Worm (Caenorhabditis elegans): Measurements from ENCODE around the gene C05D11.5.

Gene C05D11.5

ce11 chrIII:6374947-6375415, 36.8 kb downstream of the C05D11.5 start, which contains the start of the genes rps-13 and nfx-1:
Gene rps-13, minus strand, starts transcription at chrIII:6374997.
Gene nfx-1, plus strand, starts transcription at chrIII:6375379.
- TF ChIP-seq elt-2 (tag; optimal IDR thresholded peaks at IDR 0.05) (no peak), unc-30 (tag; optimal IDR thresholded peaks at IDR 0.05) (no peak), ces-1 (GFP tag; optimal IDR thresholded peaks at IDR 0.05) (no peak), jun-1 (tag; optimal IDR thresholded peaks at IDR 0.05) (peak; percentile 62), ceh-82 (tag; optimal IDR thresholded peaks at IDR 0.05) (peak; percentile 66 to 90 (median 79)), egl-13 (tag; optimal IDR thresholded peaks at IDR 0.05) (peak; percentile 33), lin-35 (GFP tag; optimal IDR thresholded peaks at IDR 0.05) (peak; percentile 85 to 91), zip-4 (GFP tag; optimal IDR thresholded peaks at IDR 0.05) (no peak), F16B12.6 (tag; optimal IDR thresholded peaks at IDR 0.05) (peak; percentile 76), efl-1 (optimal IDR thresholded peaks at IDR 0.05) (peak; percentile 83 to 90), efl-1 (GFP tag; optimal IDR thresholded peaks at IDR 0.05 in 1 of 2) (peak; percentile 76 to 97), unc-62 (GFP tag; optimal IDR thresholded peaks at IDR 0.05) (no peak), fkh-4 (tag; optimal IDR thresholded peaks at IDR 0.05; ENCODE audit: borderline replicate concordance) (no peak), lin-13 (GFP tag; optimal IDR thresholded peaks at IDR 0.05) (peak; percentile 86), C16A3.4 (tag; optimal IDR thresholded peaks at IDR 0.05) (no peak), ztf-11 (tag; optimal IDR thresholded peaks at IDR 0.05) (no peak), hlh-17 (GFP tag; optimal IDR thresholded peaks at IDR 0.05; ENCODE audit: borderline replicate concordance) (no peak), fos-1 (tag; optimal IDR thresholded peaks at IDR 0.05) (peak; percentile 80), fkh-8 (tag; optimal IDR thresholded peaks at IDR 0.05) (peak; percentile 62), lin-14 (GFP tag; optimal IDR thresholded peaks at IDR 0.05) (peak; percentile 75), nhr-77 (tag; optimal IDR thresholded peaks at IDR 0.05) (peak; percentile 56), nhr-28 (tag; optimal IDR thresholded peaks at IDR 0.05) (no peak), xbp-1 (tag; optimal IDR thresholded peaks at IDR 0.05) (peak; percentile 71), ama-1 (optimal IDR thresholded peaks at IDR 0.05) (peak; percentile 46), blmp-1 (tag; optimal IDR thresholded peaks at IDR 0.05) (peak; percentile 63), efl-3 (GFP tag; optimal IDR thresholded peaks at IDR 0.05) (no peak), nhr-47 (tag; optimal IDR thresholded peaks at IDR 0.05) (peak; percentile 81), mef-2 (tag; optimal IDR thresholded peaks at IDR 0.05) (no peak), lin-15B (tag; optimal IDR thresholded peaks at IDR 0.05) (peak; percentile 55), pqm-1 (tag; optimal IDR thresholded peaks at IDR 0.05) (peak; percentile 6), nhr-76 (tag; optimal IDR thresholded peaks at IDR 0.05) (no peak), irx-1 (tag; optimal IDR thresholded peaks at IDR 0.05) (peak; percentile 58), tbx-2 (tag; optimal IDR thresholded peaks at IDR 0.05) (peak; percentile 70), lsy-2 (tag; optimal IDR thresholded peaks at IDR 0.05) (peak; percentile 98 to 99), nhr-12 (tag; optimal IDR thresholded peaks at IDR 0.05) (no peak), unc-98 (GFP tag; IDR thresholded peaks at IDR 0.05) (no peak), zag-1 (tag; optimal IDR thresholded peaks at IDR 0.05) (no peak), unc-86 (tag; optimal IDR thresholded peaks at IDR 0.05) (peak; percentile 58), nhr-71 (tag; optimal IDR thresholded peaks at IDR 0.05) (peak; percentile 87), nhr-11 (tag; optimal IDR thresholded peaks at IDR 0.05) (peak; percentile 53), alr-1 (tag; optimal IDR thresholded peaks at IDR 0.05; ENCODE audit: borderline replicate concordance) (no peak), rnt-1 (tag; optimal IDR thresholded peaks at IDR 0.05) (peak; percentile 86), C04F5.9 (tag; optimal IDR thresholded peaks at IDR 0.05) (peak; percentile 13), nhr-237 (tag; optimal IDR thresholded peaks at IDR 0.05) (no peak), dpl-1 (GFP tag; optimal IDR thresholded peaks at IDR 0.05) (peak; percentile 70 to 82 (median 77)), pax-3 (tag; optimal IDR thresholded peaks at IDR 0.05) (peak; percentile 50), ceh-88 (GFP tag; IDR thresholded peaks at IDR 0.05) (no peak; the same call in 1 of the 2 replicates), pag-3 (tag; optimal IDR thresholded peaks at IDR 0.05; ENCODE audit: borderline replicate concordance, insufficient read depth) (no peak), hpl-2 (GFP tag; optimal IDR thresholded peaks at IDR 0.05) (peak; percentile 1), vab-15 (tag; optimal IDR thresholded peaks at IDR 0.05) (no peak), ceh-8 (GFP tag; optimal IDR thresholded peaks at IDR 0.05) (no peak), nhr-90 (tag; optimal IDR thresholded peaks at IDR 0.05; ENCODE audit: poor library complexity) (peak; percentile 66), aly-2 (tag; optimal IDR thresholded peaks at IDR 0.05) (no peak)

Data from whole organism, L1 larva.